Fruit fly (Drosophila melanogaster): ENCODE data around the gene CG4259.

The CG4259 gene

dm6 chr2L:2177312-2177968 lies 48.4 kb upstream of the CG4259 start:
- no peak for TF ChIP-seq Vsx2 (GFP tag; optimal IDR thresholded peaks at IDR 0.05; ENCODE audit: partially characterized antibody)
- no peak for TF ChIP-seq CrebA (GFP tag; optimal IDR thresholded peaks at IDR 0.05; ENCODE audit: borderline replicate concordance)
- peak in 1 of 2 experiments; percentile 72 for TF ChIP-seq foxo (GFP tag; optimal IDR thresholded peaks at IDR 0.05)
- peak; percentile 38 for TF ChIP-seq Hnf4 (GFP tag; optimal IDR thresholded peaks at IDR 0.05)
- TF ChIP-seq N (GFP tag; optimal IDR thresholded peaks at IDR 0.05) = no peak
- peak; percentile 49 for TF ChIP-seq br (GFP tag; optimal IDR thresholded peaks at IDR 0.05)
- no peak for TF ChIP-seq CG9705 (GFP tag; optimal IDR thresholded peaks at IDR 0.05)
- TF ChIP-seq HLH106 (tag; optimal IDR thresholded peaks at IDR 0.05) = peak; percentile 46
- no peak for TF ChIP-seq dl (GFP tag; optimal IDR thresholded peaks at IDR 0.05; ENCODE audit: insufficient read depth in 1 of 2, partially characterized antibody in 2 of 2)
- no peak for TF ChIP-seq Hr78 (GFP tag; optimal IDR thresholded peaks at IDR 0.05)
- peak; percentile 31 for TF ChIP-seq Sp1 (GFP tag; optimal IDR thresholded peaks at IDR 0.05)
- no peak for TF ChIP-seq dsf (GFP tag; optimal IDR thresholded peaks at IDR 0.05; ENCODE audit: borderline replicate concordance)
- peak; percentile 45 for TF ChIP-seq sv (GFP tag; optimal IDR thresholded peaks at IDR 0.05)
- TF ChIP-seq fru (GFP tag; optimal IDR thresholded peaks at IDR 0.05) = peak; percentile 74
- no peak for TF ChIP-seq Abd-B (GFP tag; optimal IDR thresholded peaks at IDR 0.05)
- no peak for TF ChIP-seq GATAd (GFP tag; optimal IDR thresholded peaks at IDR 0.05)
- TF ChIP-seq Hr83 (GFP tag; optimal IDR thresholded peaks at IDR 0.05; ENCODE audit: poor library complexity, severe bottlenecking) = peak; percentile 15
- TF ChIP-seq Myc (optimal IDR thresholded peaks at IDR 0.05) = no peak
- no peak for TF ChIP-seq usp (GFP tag; optimal IDR thresholded peaks at IDR 0.05)
- TF ChIP-seq tai (GFP tag; optimal IDR thresholded peaks at IDR 0.05) = peak; percentile 29
- TF ChIP-seq sage (GFP tag; optimal IDR thresholded peaks at IDR 0.05) = no peak
- TF ChIP-seq Dif (GFP tag; optimal IDR thresholded peaks at IDR 0.05; ENCODE audit: partially characterized antibody) = no peak
- TF ChIP-seq Mio (GFP tag; optimal IDR thresholded peaks at IDR 0.05) = no peak
- peak; percentile 59 for TF ChIP-seq woc (GFP tag; optimal IDR thresholded peaks at IDR 0.05)
- TF ChIP-seq jim (GFP tag; optimal IDR thresholded peaks at IDR 0.05) = no peak
- no peak for TF ChIP-seq psq (GFP tag; optimal IDR thresholded peaks at IDR 0.05)
- TF ChIP-seq h (GFP tag; optimal IDR thresholded peaks at IDR 0.05) = peak; percentile 63
- TF ChIP-seq ey (GFP tag; optimal IDR thresholded peaks at IDR 0.05) = peak; percentile 52
- no peak for TF ChIP-seq Rel (GFP tag; optimal IDR thresholded peaks at IDR 0.05)
- peak; percentile 55 for TF ChIP-seq Rel (tag; optimal IDR thresholded peaks at IDR 0.05)
- TF ChIP-seq lola (GFP tag; optimal IDR thresholded peaks at IDR 0.05) = no peak
- TF ChIP-seq rgr (GFP tag; optimal IDR thresholded peaks at IDR 0.05) = peak; percentile 65
- peak; percentile 43 for TF ChIP-seq dmrt93B (GFP tag; optimal IDR thresholded peaks at IDR 0.05)
- TF ChIP-seq Jra (GFP tag; optimal IDR thresholded peaks at IDR 0.05) = no peak
- TF ChIP-seq OdsH (GFP tag; optimal IDR thresholded peaks at IDR 0.05) = peak; percentile 38
- TF ChIP-seq pan (optimal IDR thresholded peaks at IDR 0.05) = no peak

- TF ChIP-seq h (GFP tag; optimal IDR thresholded peaks at IDR 0.05) (peak; percentile 74), rgr (GFP tag; optimal IDR thresholded peaks at IDR 0.05) (peak; percentile 54), usp (GFP tag; optimal IDR thresholded peaks at IDR 0.05) (no peak), sv (GFP tag; optimal IDR thresholded peaks at IDR 0.05) (no peak), tai (GFP tag; optimal IDR thresholded peaks at IDR 0.05) (no peak), CrebA (GFP tag; optimal IDR thresholded peaks at IDR 0.05; ENCODE audit: borderline replicate concordance) (peak; percentile 60), Vsx2 (GFP tag; optimal IDR thresholded peaks at IDR 0.05; ENCODE audit: partially characterized antibody) (no peak), jim (GFP tag; optimal IDR thresholded peaks at IDR 0.05) (no peak), Hr78 (GFP tag; optimal IDR thresholded peaks at IDR 0.05) (no peak), dl (GFP tag; optimal IDR thresholded peaks at IDR 0.05; ENCODE audit: insufficient read depth in 1 of 2, partially characterized antibody in 2 of 2) (no peak), Rel (GFP tag; optimal IDR thresholded peaks at IDR 0.05) (no peak), Rel (tag; optimal IDR thresholded peaks at IDR 0.05) (peak; percentile 70), fru (GFP tag; optimal IDR thresholded peaks at IDR 0.05) (peak; percentile 73), N (GFP tag; optimal IDR thresholded peaks at IDR 0.05) (no peak), pan (optimal IDR thresholded peaks at IDR 0.05) (no peak), Mio (GFP tag; optimal IDR thresholded peaks at IDR 0.05) (no peak), OdsH (GFP tag; optimal IDR thresholded peaks at IDR 0.05) (peak; percentile 67), CG9705 (GFP tag; optimal IDR thresholded peaks at IDR 0.05) (no peak), brk (GFP tag; optimal IDR thresholded peaks at IDR 0.05) (peak; percentile 69), psq (GFP tag; optimal IDR thresholded peaks at IDR 0.05) (no peak), Jra (GFP tag; optimal IDR thresholded peaks at IDR 0.05) (no peak), sage (GFP tag; optimal IDR thresholded peaks at IDR 0.05) (peak; percentile 39), Hr83 (GFP tag; optimal IDR thresholded peaks at IDR 0.05; ENCODE audit: poor library complexity, severe bottlenecking) (peak; percentile 17), br (GFP tag; optimal IDR thresholded peaks at IDR 0.05) (peak; percentile 30), Hnf4 (GFP tag; optimal IDR thresholded peaks at IDR 0.05) (no peak), dmrt93B (GFP tag; optimal IDR thresholded peaks at IDR 0.05) (peak; percentile 37), Sp1 (GFP tag; optimal IDR thresholded peaks at IDR 0.05) (peak; percentile 60), GATAd (GFP tag; optimal IDR thresholded peaks at IDR 0.05) (no peak), CG32264 (GFP tag; optimal IDR thresholded peaks at IDR 0.05) (no peak), HLH106 (tag; optimal IDR thresholded peaks at IDR 0.05) (peak; percentile 75), Abd-B (GFP tag; optimal IDR thresholded peaks at IDR 0.05) (no peak), Dif (GFP tag; optimal IDR thresholded peaks at IDR 0.05; ENCODE audit: partially characterized antibody) (no peak), Dfd (GFP tag; optimal IDR thresholded peaks at IDR 0.05) (no peak), lola (GFP tag; optimal IDR thresholded peaks at IDR 0.05) (no peak), woc (GFP tag; optimal IDR thresholded peaks at IDR 0.05) (peak; percentile 41), dsf (GFP tag; optimal IDR thresholded peaks at IDR 0.05; ENCODE audit: borderline replicate concordance) (no peak), Myc (optimal IDR thresholded peaks at IDR 0.05) (no peak), foxo (GFP tag; optimal IDR thresholded peaks at IDR 0.05) (peak in 1 of 2 experiments; percentile 64), ey (GFP tag; optimal IDR thresholded peaks at IDR 0.05) (peak; percentile 67)
Measured at dm6 chr2L:2175930-2176643, 47.0 kb upstream of the CG4259 start.

Measured in whole organism, wandering third instar larva.